Fruit fly (Drosophila melanogaster) whole organism, embryonic: ENCODE measurements around the gene Mondo.

Experiments
- ATbp ChIP-seq: fragments of 200-800 bp; sonication (Bioruptor generic); optimal IDR thresholded peaks from 2 replicates; lab custom pipeline; 2017; ENCODE audit warnings: missing biosample characterization, mild to moderate bottlenecking, missing genetic modification characterization, missing genetic modification reagents
- Bdp1 ChIP-seq: fragments of 200-800 bp; sonication (Bioruptor generic); optimal IDR thresholded peaks from 3 replicates; lab custom pipeline; 2016; ENCODE audit warnings: missing biosample characterization, missing genetic modification characterization
- CG10321 ChIP-seq: fragments of 200-800 bp; sonication (Bioruptor generic); IDR thresholded peaks from 2 replicates; pipeline ENCODE4 v1.3.6; 2022; ENCODE audit warnings: missing biosample characterization, missing genetic modification characterization
- CG10543 ChIP-seq: fragments of 200-800 bp; sonication (Bioruptor generic); optimal IDR thresholded peaks from 3 replicates; lab custom pipeline; 2017; ENCODE audit warnings: missing biosample characterization, mild to moderate bottlenecking, missing genetic modification characterization, moderate library complexity
- CG11456 ChIP-seq: fragments of 200-800 bp; sonication (Bioruptor generic); IDR thresholded peaks from 3 replicates; pipeline ENCODE4 v1.3.6; 2022; ENCODE audit warnings: missing biosample characterization, missing genetic modification characterization
- CG12659 ChIP-seq: fragments of 200-800 bp; sonication (Bioruptor generic); optimal IDR thresholded peaks from 3 replicates; lab custom pipeline; 2017; ENCODE audit warnings: mild to moderate bottlenecking, missing biosample characterization, missing genetic modification reagents, missing genetic modification characterization
- CG12769 ChIP-seq: fragments of 200-800 bp; sonication (Bioruptor generic); optimal IDR thresholded peaks from 2 replicates; lab custom pipeline; 2019; ENCODE audit warnings: missing biosample characterization, mild to moderate bottlenecking, missing genetic modification characterization, moderate library complexity
- CG13287 ChIP-seq: fragments of 200-800 bp; sonication (Bioruptor generic); IDR thresholded peaks from 2 replicates; pipeline ENCODE4 v1.3.6; 2022; ENCODE audit warnings: missing biosample characterization, missing genetic modification characterization; ENCODE audit not compliant: partially characterized antibody
- CG13424 ChIP-seq: fragments of 200-800 bp; sonication (Bioruptor generic); optimal IDR thresholded peaks from 2 replicates; lab custom pipeline; 2019; ENCODE audit warnings: missing biosample characterization, mild to moderate bottlenecking, missing genetic modification characterization, moderate library complexity
- CG13894 ChIP-seq: fragments of 200-800 bp; sonication (Bioruptor generic); optimal IDR thresholded peaks from 3 replicates; lab custom pipeline; 2018; ENCODE audit warnings: missing biosample characterization, mild to moderate bottlenecking, missing genetic modification characterization, moderate library complexity
- CG14667 ChIP-seq: fragments of 200-800 bp; sonication (Bioruptor generic); IDR thresholded peaks from 2 replicates; pipeline ENCODE4 v1.3.6; 2022; ENCODE audit warnings: missing biosample characterization, missing genetic modification characterization
- CG1529 ChIP-seq: fragments of 200-800 bp; sonication (Bioruptor generic); optimal IDR thresholded peaks from 3 replicates; lab custom pipeline; 2018; ENCODE audit warnings: missing biosample characterization, missing genetic modification characterization
- CG15514 ChIP-seq: fragments of 200-800 bp; sonication (Bioruptor generic); optimal IDR thresholded peaks from 3 replicates; lab custom pipeline; 2017; ENCODE audit warnings: missing biosample characterization, missing genetic modification characterization, mild to moderate bottlenecking, moderate library complexity, missing genetic modification reagents
- CG1603 ChIP-seq: fragments of 200-800 bp; sonication (Bioruptor generic); optimal IDR thresholded peaks from 2 replicates; lab custom pipeline; 2019; ENCODE audit warnings: missing biosample characterization, mild to moderate bottlenecking, missing genetic modification characterization, moderate library complexity
- CG16813 ChIP-seq: fragments of 200-800 bp; sonication (Bioruptor generic); IDR thresholded peaks from 3 replicates; pipeline ENCODE4 v1.3.6; 2022; ENCODE audit warnings: missing biosample characterization, missing genetic modification characterization; ENCODE audit not compliant: partially characterized antibody
- CG17385 ChIP-seq: fragments of 200-800 bp; sonication (Bioruptor generic); optimal IDR thresholded peaks from 3 replicates; lab custom pipeline; 2018; ENCODE audit warnings: missing biosample characterization, mild to moderate bottlenecking, missing genetic modification characterization
- CG1792 ChIP-seq: fragments of 200-800 bp; sonication (Bioruptor generic); optimal IDR thresholded peaks from 2 replicates; lab custom pipeline; 2016; ENCODE audit warnings: missing biosample characterization, missing genetic modification characterization
- CG2116 ChIP-seq: fragments of 200-800 bp; sonication (Bioruptor generic); optimal IDR thresholded peaks from 3 replicates; lab custom pipeline; 2018; ENCODE audit warnings: missing biosample characterization, mild to moderate bottlenecking, missing genetic modification characterization
- CG2199 ChIP-seq: fragments of 200-800 bp; sonication (Bioruptor generic); IDR thresholded peaks from 3 replicates; pipeline ENCODE4 v1.3.6; 2022; ENCODE audit warnings: missing biosample characterization, missing genetic modification characterization
- CG3163 ChIP-seq: fragments of 200-800 bp; sonication (Bioruptor generic); optimal IDR thresholded peaks from 3 replicates; lab custom pipeline; 2016; ENCODE audit warnings: missing biosample characterization, missing genetic modification characterization
- CG32532 ChIP-seq: fragments of 200-800 bp; sonication (Bioruptor generic); IDR thresholded peaks from 2 replicates; pipeline ENCODE4 v1.3.6; 2022; ENCODE audit warnings: missing biosample characterization, missing genetic modification characterization
- CG32767 ChIP-seq: fragments of 200-800 bp; sonication (Bioruptor generic); IDR thresholded peaks from 2 replicates; pipeline ENCODE4 v1.3.6; 2022; ENCODE audit warnings: missing biosample characterization, missing genetic modification characterization
- CG3726 ChIP-seq: fragments of 200-800 bp; sonication (Bioruptor generic); IDR thresholded peaks from 3 replicates; pipeline ENCODE4, ENCODE4 v1.3.6; 2022; ENCODE audit warnings: missing biosample characterization, missing genetic modification characterization
- CG3995 ChIP-seq: fragments of 200-800 bp; sonication (Bioruptor generic); optimal IDR thresholded peaks from 3 replicates; lab custom pipeline; 2016; ENCODE audit warnings: missing biosample characterization, missing genetic modification characterization
- CG6854 ChIP-seq: fragments of 200-800 bp; sonication (Bioruptor generic); optimal IDR thresholded peaks from 3 replicates; lab custom pipeline; 2017; ENCODE audit warnings: missing biosample characterization, mild to moderate bottlenecking, missing genetic modification characterization
- Dref ChIP-seq: fragments of 200-800 bp; sonication (Bioruptor generic); IDR thresholded peaks from 2 replicates; pipeline ENCODE4 v1.3.6; 2022; ENCODE audit warnings: missing biosample characterization, missing genetic modification characterization
- Ets97D ChIP-seq: fragments of 200-800 bp; sonication (Bioruptor generic); optimal IDR thresholded peaks from 3 replicates; lab custom pipeline; 2016; ENCODE audit warnings: missing biosample characterization, missing genetic modification characterization
- Fer2 ChIP-seq: fragments of 200-800 bp; sonication (Bioruptor generic); optimal IDR thresholded peaks from 2 replicates; lab custom pipeline; 2018; ENCODE audit warnings: missing biosample characterization, mild to moderate bottlenecking, missing genetic modification characterization, moderate library complexity
- Hr51 ChIP-seq, 2 experiments: fragments of 200-800 bp; sonication (Bioruptor generic); optimal IDR thresholded peaks; 2 replicates in 1 of 2; 3 replicates in 1 of 2; lab custom pipeline; 2016 to 2018; ENCODE audit warnings: missing biosample characterization in 2 of 2, missing genetic modification characterization in 2 of 2, mild to moderate bottlenecking in 1 of 2, moderate library complexity in 1 of 2
- Hr78 ChIP-seq, 2 experiments: fragments of 200-800 bp in 1 of 2; fragments of >200 bp in 1 of 2; sonication (Bioruptor generic) in 1 of 2; optimal IDR thresholded peaks; 2 replicates each; lab custom pipeline; 2017 to 2019; ENCODE audit warnings: missing biosample characterization in 2 of 2, missing genetic modification characterization in 2 of 2, mild to moderate bottlenecking in 1 of 2, moderate library complexity in 1 of 2
- Kr ChIP-seq: fragments of 200-800 bp; sonication (Bioruptor generic); optimal IDR thresholded peaks from 2 replicates; lab custom pipeline; 2017; ENCODE audit warnings: missing biosample characterization, mild to moderate bottlenecking, missing genetic modification characterization
- Med ChIP-seq: fragments of 200-800 bp; sonication (Bioruptor generic); peaks from one replicate; lab custom pipeline; 2016; ENCODE audit warnings: missing biosample characterization, missing genetic modification characterization, mild to moderate bottlenecking, inconsistent platforms, moderate library complexity
- Meics ChIP-seq: fragments of 200-800 bp; sonication (Bioruptor generic); optimal IDR thresholded peaks from 2 replicates; lab custom pipeline; 2017; ENCODE audit warnings: missing biosample characterization, mild to moderate bottlenecking, missing genetic modification characterization
- Xrp1 ChIP-seq: fragments of 200-800 bp; sonication (Bioruptor generic); IDR thresholded peaks from 2 replicates; pipeline ENCODE4 v1.3.6; 2022; ENCODE audit warnings: missing biosample characterization, missing genetic modification characterization
- bigmax ChIP-seq: fragments of 200-800 bp; sonication (Bioruptor generic); optimal IDR thresholded peaks from 2 replicates; lab custom pipeline; 2018; ENCODE audit warnings: missing biosample characterization, mild to moderate bottlenecking, missing genetic modification characterization
- ci ChIP-seq: fragments of 200-800 bp; sonication (Bioruptor generic); IDR thresholded peaks from 3 replicates; pipeline ENCODE4 v1.3.6; 2022; ENCODE audit warnings: missing biosample characterization, missing genetic modification characterization
- cwo ChIP-seq: fragments of 200-800 bp; sonication (Bioruptor generic); optimal IDR thresholded peaks from 3 replicates; lab custom pipeline; 2017; ENCODE audit warnings: missing biosample characterization, missing genetic modification characterization, mild to moderate bottlenecking, moderate library complexity, missing genetic modification reagents
- fru ChIP-seq: fragments of >200 bp; optimal IDR thresholded peaks from 2 replicates; lab custom pipeline; 2017
- ftz-f1 ChIP-seq: fragments of 200-800 bp; sonication (Bioruptor generic); optimal IDR thresholded peaks from 2 replicates; lab custom pipeline; 2016; ENCODE audit warnings: missing biosample characterization, missing genetic modification characterization
- grn ChIP-seq: fragments of 200-800 bp; sonication (Bioruptor generic); optimal IDR thresholded peaks from 3 replicates; lab custom pipeline; 2017; ENCODE audit warnings: missing biosample characterization, missing genetic modification characterization
- gsb ChIP-seq: fragments of 200-800 bp; sonication (Bioruptor generic); IDR thresholded peaks from 2 replicates; pipeline ENCODE4 v1.3.6; 2022; ENCODE audit warnings: missing biosample characterization, missing genetic modification characterization
- onecut ChIP-seq: fragments of 200-800 bp; sonication (Bioruptor generic); IDR thresholded peaks from 2 replicates; pipeline ENCODE4 v1.3.6; 2022; ENCODE audit warnings: missing biosample characterization, missing genetic modification characterization
- pan ChIP-seq, 4 experiments: fragments of >200 bp in 3 of 4; fragments of 200-800 bp in 1 of 4; sonication (Bioruptor generic) in 1 of 4; optimal IDR thresholded peaks in 3 of 4; IDR thresholded peaks in 1 of 4; 2 replicates each; pipeline versions ENCODE4 v1.3.6 to Lab custom; 2017 to 2022; ENCODE audit warnings: missing biosample characterization in 2 of 4, missing genetic modification characterization in 2 of 4, mixed read lengths in 1 of 4
- rib ChIP-seq: fragments of 200-800 bp; sonication (Bioruptor generic); IDR thresholded peaks from 2 replicates; pipeline ENCODE4 v1.3.6; 2022; ENCODE audit warnings: missing biosample characterization, missing genetic modification characterization
- ro ChIP-seq: fragments of 200-800 bp; sonication (Bioruptor generic); IDR thresholded peaks from 2 replicates; pipeline ENCODE4 v1.3.6; 2022; ENCODE audit warnings: missing biosample characterization, missing genetic modification characterization
- slbo ChIP-seq: fragments of 200-800 bp; sonication (Bioruptor generic); IDR thresholded peaks from 2 replicates; pipeline ENCODE4 v1.3.6; 2022; ENCODE audit warnings: missing biosample characterization, missing genetic modification characterization
- sug ChIP-seq: fragments of 200-800 bp; optimal IDR thresholded peaks from 2 replicates; lab custom pipeline; 2019; ENCODE audit warnings: missing biosample characterization, mild to moderate bottlenecking, missing genetic modification characterization, moderate library complexity
- tio ChIP-seq: fragments of 200-800 bp; sonication (Bioruptor generic); optimal IDR thresholded peaks from 2 replicates; lab custom pipeline; 2017; ENCODE audit warnings: missing biosample characterization, missing genetic modification characterization, inconsistent platforms
- unpg ChIP-seq: fragments of 200-800 bp; sonication (Bioruptor generic); optimal IDR thresholded peaks from 3 replicates; lab custom pipeline; 2018; ENCODE audit warnings: missing biosample characterization, mild to moderate bottlenecking, missing genetic modification characterization, moderate library complexity
- z ChIP-seq: fragments of 200-800 bp; sonication (Bioruptor generic); IDR thresholded peaks from 3 replicates; pipeline ENCODE4 v1.3.6; 2022; ENCODE audit warnings: missing biosample characterization, missing genetic modification characterization

The Mondo gene

dm6 chr2L:21251750-21252149 is 58.1 kb downstream of the Mondo start (continued):
- TF ChIP-seq rib (GFP tag; lab: Robert Waterston, UW): peak; percentile 61
- TF ChIP-seq slbo (GFP tag; lab: Robert Waterston, UW): no peak
- no peak for TF ChIP-seq CG11456
- no peak; the same call in 1 of the 2 replicates for TF ChIP-seq onecut
- peak; percentile 94 for TF ChIP-seq CG15514
- no peak for TF ChIP-seq CG14667 (GFP tag; lab: Robert Waterston, UW)
- TF ChIP-seq CG12659 (GFP tag; lab: Kevin White, UChicago): no peak
- TF ChIP-seq Hr51 (GFP tag; optimal IDR thresholded peaks at IDR 0.05; lab: Kevin White, UChicago): no peak
- TF ChIP-seq ftz-f1 (GFP tag; lab: Kevin White, UChicago): peak; percentile 85
- peak; percentile 44 for TF ChIP-seq CG12769 (tag; lab: Kevin White, UChicago)
- TF ChIP-seq sug (tag; lab: Kevin White, UChicago): peak; percentile 36
- TF ChIP-seq Dref (GFP tag; lab: Robert Waterston, UW): no peak
- no peak for TF ChIP-seq CG16813 (GFP tag; lab: Robert Waterston, UW)
- no peak for TF ChIP-seq CG17385 (GFP tag; lab: Kevin White, UChicago)
- TF ChIP-seq CG13424: no peak
- peak; percentile 5 for TF ChIP-seq CG3163 (GFP tag; lab: Kevin White, UChicago)
- 0 out of 3 replicates have a peak, but pooled peaks have one; percentile 10 for TF ChIP-seq ci (GFP tag; lab: Robert Waterston, UW)
- no peak for TF ChIP-seq CG3995 (GFP tag; lab: Kevin White, UChicago)
- TF ChIP-seq Meics (GFP tag; lab: Kevin White, UChicago): no peak
- peak; percentile 48 for TF ChIP-seq CG13894 (tag; lab: Kevin White, UChicago)
- peak; percentile 1 for TF ChIP-seq CG1603 (tag; lab: Kevin White, UChicago)
- no peak for TF ChIP-seq cwo (GFP tag; lab: Kevin White, UChicago)
- TF ChIP-seq CG1529 (GFP tag; lab: Kevin White, UChicago): no peak
- no peak for TF ChIP-seq Fer2 (tag; lab: Kevin White, UChicago)
- no peak; the same call in 1 of the 2 replicates for TF ChIP-seq CG32532 (GFP tag; lab: Robert Waterston, UW)
- TF ChIP-seq CG2116 (GFP tag; lab: Kevin White, UChicago): no peak
- peak; percentile 28 for TF ChIP-seq CG10543 (GFP tag; lab: Kevin White, UChicago)
- TF ChIP-seq CG6854 (GFP tag; lab: Kevin White, UChicago): peak; percentile 28
- TF ChIP-seq unpg (GFP tag; lab: Kevin White, UChicago): no peak
- no peak for TF ChIP-seq bigmax (GFP tag; lab: Kevin White, UChicago)
- TF ChIP-seq Ets97D (GFP tag; lab: Kevin White, UChicago): no peak
- no peak for TF ChIP-seq pan (optimal IDR thresholded peaks at IDR 0.05; lab: Kevin White, UChicago)
- no peak for TF ChIP-seq pan (GFP tag; optimal IDR thresholded peaks at IDR 0.05 in 1 of 2, IDR thresholded peaks at IDR 0.05 in 1 of 2)
- peak in 1 of 2 experiments; percentile 31 for TF ChIP-seq Hr78 (GFP tag; optimal IDR thresholded peaks at IDR 0.05; lab: Kevin White, UChicago)
- no peak for TF ChIP-seq Kr
- no peak for TF ChIP-seq ATbp (GFP tag; lab: Kevin White, UChicago)
- TF ChIP-seq ro: no peak
- TF ChIP-seq fru (lab: Kevin White, UChicago): no peak
- 0 out of 2 replicates have a peak, but pooled peaks have one; percentile 23 for TF ChIP-seq Xrp1 (GFP tag; lab: Robert Waterston, UW)
- TF ChIP-seq gsb (GFP tag; lab: Robert Waterston, UW): no peak
- TF ChIP-seq grn: no peak
- TF ChIP-seq CG2199 (GFP tag; lab: Robert Waterston, UW): peak; percentile 95
- TF ChIP-seq tio (GFP tag; lab: Kevin White, UChicago): no peak
- TF ChIP-seq CG32767 (GFP tag; lab: Robert Waterston, UW): peak; percentile 56; the same call in 1 of the 2 replicates
- TF ChIP-seq CG13287 (GFP tag; lab: Robert Waterston, UW): no peak
- TF ChIP-seq z (GFP tag; lab: Robert Waterston, UW): no peak
- peak; percentile 83 for TF ChIP-seq CG10321
- no peak for TF ChIP-seq CG3726
- TF ChIP-seq Bdp1 (GFP tag; lab: Kevin White, UChicago): no peak
- peak; percentile 80 for TF ChIP-seq Med
- no peak for TF ChIP-seq CG1792 (GFP tag; lab: Kevin White, UChicago)
